Worm (Caenorhabditis elegans) whole organism, L4 larva: ENCODE data around the gene C54F6.20.

Experiments used
- F37D6.2 ChIP-seq: sonication (generic microtip); optimal IDR thresholded peaks from 2 replicates; lab custom pipeline; 2016; ENCODE audit warnings: mild to moderate bottlenecking, missing genetic modification characterization, missing compliant biosample characterization
- F49E8.2 ChIP-seq: sonication (generic microtip); optimal IDR thresholded peaks from 2 replicates; lab custom pipeline; 2016; ENCODE audit warnings: missing compliant biosample characterization, mild to moderate bottlenecking, missing genetic modification characterization, borderline replicate concordance
- R02D3.7 ChIP-seq: fragments of 150-350 bp; sonication (generic microtip); optimal IDR thresholded peaks from 3 replicates; lab custom pipeline; 2014; ENCODE audit warnings: missing biosample characterization, missing genetic modification characterization
- Y105C5A.15 ChIP-seq: fragments of 200-800 bp; sonication (Bioruptor generic); IDR thresholded peaks from 2 replicates; pipeline ENCODE4 v1.3.6; 2022; ENCODE audit warnings: missing genetic modification characterization, missing compliant biosample characterization
- Y5F2A.4 ChIP-seq: fragments of 200-800 bp; sonication (Bioruptor generic); optimal IDR thresholded peaks from 2 replicates; lab custom pipeline; 2018; ENCODE audit warnings: mild to moderate bottlenecking, missing genetic modification characterization, missing compliant biosample characterization
- ZK337.2 ChIP-seq: fragments of 200-800 bp; sonication (Bioruptor generic); IDR thresholded peaks from 2 replicates; pipeline ENCODE4 v1.3.6; 2022; ENCODE audit warnings: missing genetic modification reagents, missing genetic modification characterization, missing compliant biosample characterization
- aha-1 ChIP-seq: fragments of 150-350 bp; peaks from one replicate; lab custom pipeline; 2014; ENCODE audit warnings: missing biosample characterization, missing genetic modification characterization
- ama-1 ChIP-seq: fragments of 150-350 bp; optimal IDR thresholded peaks from 2 replicates; lab custom pipeline; 2014; ENCODE audit warnings: inconsistent platforms, mixed read lengths
- attf-4 ChIP-seq: sonication (generic microtip); optimal IDR thresholded peaks from 3 replicates; lab custom pipeline; 2017; ENCODE audit warnings: missing biosample characterization, missing genetic modification characterization
- ceh-20 ChIP-seq: fragments of 200-800 bp; sonication (Bioruptor generic); IDR thresholded peaks from 2 replicates; pipeline ENCODE4 v1.3.6; 2022; ENCODE audit warnings: missing genetic modification reagents, missing genetic modification characterization, missing compliant biosample characterization
- ceh-44 ChIP-seq: fragments of 200-800 bp; sonication (Bioruptor generic); IDR thresholded peaks from 2 replicates; pipeline ENCODE4 v1.3.6; 2022; ENCODE audit warnings: missing genetic modification reagents, missing genetic modification characterization, missing compliant biosample characterization
- ces-1 ChIP-seq: fragments of 150-350 bp; sonication (generic microtip); optimal IDR thresholded peaks from 4 replicates; lab custom pipeline; 2014; ENCODE audit warnings: missing biosample characterization, missing genetic modification reagents, missing genetic modification characterization
- daf-12 ChIP-seq: fragments of 150-350 bp; optimal IDR thresholded peaks from 2 replicates; lab custom pipeline; 2014; ENCODE audit warnings: missing biosample characterization, missing genetic modification reagents, missing genetic modification characterization
- daf-8 ChIP-seq: fragments of 200-800 bp; sonication (Bioruptor generic); IDR thresholded peaks from 2 replicates; pipeline ENCODE4 v1.3.6; 2022; ENCODE audit warnings: missing genetic modification characterization, missing compliant biosample characterization
- dmd-6 ChIP-seq: fragments of 200-800 bp; sonication (Bioruptor generic); IDR thresholded peaks from 2 replicates; pipeline ENCODE4 v1.3.6; 2022; ENCODE audit warnings: missing genetic modification reagents, missing genetic modification characterization, missing compliant biosample characterization
- dmd-8 ChIP-seq: fragments of 200-800 bp; sonication (Bioruptor generic); IDR thresholded peaks from 2 replicates; pipeline ENCODE4 v1.3.6; 2022; ENCODE audit warnings: missing genetic modification characterization, missing compliant biosample characterization
- dmd-9 ChIP-seq: fragments of 200-800 bp; sonication (Bioruptor generic); IDR thresholded peaks from 2 replicates; pipeline ENCODE4 v1.3.6; 2022; ENCODE audit warnings: missing genetic modification reagents, missing genetic modification characterization, missing compliant biosample characterization
- dpl-1 ChIP-seq: fragments of 150-350 bp; optimal IDR thresholded peaks from 2 replicates; lab custom pipeline; 2014; ENCODE audit warnings: missing biosample characterization, missing genetic modification reagents, missing genetic modification characterization
- duxl-1 ChIP-seq: sonication (generic microtip); optimal IDR thresholded peaks from 2 replicates; lab custom pipeline; 2016; ENCODE audit warnings: mild to moderate bottlenecking, missing genetic modification characterization, moderate library complexity, missing compliant biosample characterization; ENCODE audit not compliant: poor library complexity
- egl-43 ChIP-seq: fragments of 200-800 bp; sonication (Bioruptor generic); IDR thresholded peaks from 2 replicates; pipeline ENCODE4 v1.3.6; 2022; ENCODE audit warnings: missing genetic modification reagents, missing genetic modification characterization, missing compliant biosample characterization
- fkh-10 ChIP-seq: fragments of 150-350 bp; optimal IDR thresholded peaks from 2 replicates; lab custom pipeline; 2014; ENCODE audit warnings: missing biosample characterization, missing genetic modification reagents, missing genetic modification characterization
- hlh-30 ChIP-seq: sonication (generic microtip); optimal IDR thresholded peaks from 2 replicates; lab custom pipeline; 2017; ENCODE audit warnings: antibody characterized with exemption, mild to moderate bottlenecking, missing genetic modification characterization, missing compliant biosample characterization; ENCODE audit not compliant: insufficient read depth
- lin-13 ChIP-seq: fragments of 150-350 bp; optimal IDR thresholded peaks from 2 replicates; lab custom pipeline; 2014; ENCODE audit warnings: missing biosample characterization, missing genetic modification reagents, missing genetic modification characterization
- lin-29 ChIP-seq: fragments of 200-800 bp; sonication (Bioruptor generic); IDR thresholded peaks from 2 replicates; pipeline ENCODE4 v1.3.6; 2022; ENCODE audit warnings: missing genetic modification reagents, missing genetic modification characterization, missing compliant biosample characterization
- lir-3 ChIP-seq: sonication (generic microtip); optimal IDR thresholded peaks from 2 replicates; lab custom pipeline; 2016; ENCODE audit warnings: mild to moderate bottlenecking, missing genetic modification characterization, missing compliant biosample characterization
- mdt-29 ChIP-seq: fragments of 200-800 bp; sonication (Bioruptor generic); IDR thresholded peaks from 2 replicates; pipeline ENCODE4 v1.3.6; 2022; ENCODE audit warnings: missing genetic modification reagents, missing genetic modification characterization, missing compliant biosample characterization
- mep-1 ChIP-seq: fragments of 150-350 bp; sonication (generic microtip); optimal IDR thresholded peaks from 3 replicates; lab custom pipeline; 2014; ENCODE audit warnings: missing biosample characterization, missing genetic modification characterization
- mes-2 ChIP-seq: sonication (generic microtip); optimal IDR thresholded peaks from 2 replicates; lab custom pipeline; 2016; ENCODE audit warnings: missing genotype, mild to moderate bottlenecking, missing genetic modification characterization, missing compliant biosample characterization; ENCODE audit not compliant: poor library complexity, severe bottlenecking
- nhr-237 ChIP-seq: sonication (generic microtip); optimal IDR thresholded peaks from 2 replicates; lab custom pipeline; 2017; ENCODE audit warnings: missing biosample characterization, missing genetic modification characterization
- nhr-25 ChIP-seq: sonication (generic microtip); optimal IDR thresholded peaks from 2 replicates; lab custom pipeline; 2017; ENCODE audit warnings: missing genetic modification characterization, mild to moderate bottlenecking, missing compliant biosample characterization, antibody characterized with exemption, moderate library complexity, borderline replicate concordance; ENCODE audit not compliant: insufficient read depth
- nhr-28 ChIP-seq: fragments of 150-350 bp; optimal IDR thresholded peaks from 2 replicates; lab custom pipeline; 2014; ENCODE audit warnings: missing biosample characterization, missing genetic modification characterization
- nhr-42 ChIP-seq: fragments of 200-800 bp; sonication (Bioruptor generic); IDR thresholded peaks from 2 replicates; pipeline ENCODE4 v1.3.6; 2022; ENCODE audit warnings: missing genetic modification characterization, missing compliant biosample characterization
- nhr-48 ChIP-seq: sonication (generic microtip); optimal IDR thresholded peaks from 2 replicates; lab custom pipeline; 2016; ENCODE audit warnings: mild to moderate bottlenecking, missing genetic modification characterization, missing compliant biosample characterization
- nhr-6 ChIP-seq: fragments of 150-350 bp; optimal IDR thresholded peaks from 2 replicates; lab custom pipeline; 2014; ENCODE audit warnings: missing biosample characterization, missing genetic modification characterization
- php-3 ChIP-seq: fragments of 200-800 bp; sonication (Bioruptor generic); IDR thresholded peaks from 2 replicates; pipeline ENCODE4 v1.3.6; 2022; ENCODE audit warnings: missing genetic modification reagents, missing genetic modification characterization, missing compliant biosample characterization
- saeg-2 ChIP-seq: fragments of 200-800 bp; sonication (Bioruptor generic); IDR thresholded peaks from 2 replicates; pipeline ENCODE4 v1.3.6; 2022; ENCODE audit warnings: missing genetic modification reagents, missing genetic modification characterization, missing compliant biosample characterization
- sdz-12 ChIP-seq: fragments of 200-800 bp; sonication (Bioruptor generic); optimal IDR thresholded peaks from 2 replicates; lab custom pipeline; 2018; ENCODE audit warnings: mild to moderate bottlenecking, missing genetic modification characterization, missing compliant biosample characterization
- set-16 ChIP-seq: fragments of 200-800 bp; sonication (Bioruptor generic); IDR thresholded peaks from 2 replicates; pipeline ENCODE4 v1.3.6; 2022; ENCODE audit warnings: missing genetic modification reagents, missing genetic modification characterization, missing compliant biosample characterization
- skn-1 ChIP-seq: fragments of 150-350 bp; optimal IDR thresholded peaks from 2 replicates; lab custom pipeline; 2014; ENCODE audit warnings: missing biosample characterization, missing genetic modification characterization
- snpc-1.2 ChIP-seq: fragments of 200-800 bp; sonication (Bioruptor generic); IDR thresholded peaks from 2 replicates; pipeline ENCODE4 v1.3.6; 2022; ENCODE audit warnings: missing genetic modification reagents, missing genetic modification characterization, missing compliant biosample characterization
- vab-7 ChIP-seq: fragments of 200-800 bp; sonication (Bioruptor generic); IDR thresholded peaks from 2 replicates; pipeline ENCODE4 v1.3.6; 2022; ENCODE audit warnings: missing genetic modification reagents, missing genetic modification characterization, missing compliant biosample characterization
- zfp-2 ChIP-seq: sonication (generic microtip); optimal IDR thresholded peaks from 2 replicates; lab custom pipeline; 2016; ENCODE audit warnings: mild to moderate bottlenecking, missing genetic modification characterization, missing compliant biosample characterization
- ztf-11 ChIP-seq: fragments of 150-350 bp; optimal IDR thresholded peaks from 2 replicates; lab custom pipeline; 2014; ENCODE audit warnings: missing biosample characterization, missing genetic modification characterization

The C54F6.20 gene

DNA sequence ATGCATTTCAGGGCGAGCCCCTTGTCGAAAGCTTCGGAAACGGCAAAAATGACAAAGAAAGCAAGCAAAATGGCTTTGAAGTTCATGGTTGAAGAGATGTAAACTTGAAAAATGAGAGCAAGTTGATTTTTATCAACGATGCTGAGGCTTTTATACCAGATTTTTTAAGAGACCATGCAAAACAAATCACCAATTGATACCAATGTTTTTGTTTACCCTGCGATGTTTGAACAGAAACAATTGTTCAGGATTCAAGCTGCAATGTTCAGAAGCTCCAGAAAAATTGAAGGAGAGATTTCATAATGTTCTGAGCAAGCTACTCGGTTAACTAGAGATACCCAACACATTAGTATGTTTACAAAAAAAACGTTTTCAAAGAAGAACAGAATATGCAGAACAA lies 2.3 kb upstream of the C54F6.20 start, which contains the start of gene C54F6.15:
C54F6.15 (minus strand) TSS at position 101 of the 400 bp plus-strand sequence.
- TF ChIP-seq set-16 (GFP tag; lab: Robert Waterston, UW) (no peak), ces-1 (GFP tag; lab: Kevin White, UChicago) (no peak), ZK337.2 (GFP tag; lab: Robert Waterston, UW) (no peak), lin-29 (no peak), dmd-9 (GFP tag; lab: Robert Waterston, UW) (no peak), lin-13 (no peak), nhr-6 (tag; lab: Kevin White, UChicago) (no peak), ceh-44 (GFP tag; lab: Robert Waterston, UW) (no peak), aha-1 (tag; lab: Kevin White, UChicago) (no peak), dpl-1 (GFP tag; lab: Kevin White, UChicago) (no peak), egl-43 (GFP tag; lab: Robert Waterston, UW) (no peak)

- TF ChIP-seq fkh-10 (GFP tag; lab: Kevin White, UChicago) (no peak), ztf-11 (tag; lab: Kevin White, UChicago) (no peak), ces-1 (GFP tag; lab: Kevin White, UChicago) (no peak), ama-1 (lab: Kevin White, UChicago) (no peak), Y5F2A.4 (GFP tag; lab: Kevin White, UChicago) (no peak), zfp-2 (no peak), daf-8 (GFP tag; lab: Robert Waterston, UW) (no peak), skn-1 (tag; lab: Kevin White, UChicago) (no peak), dmd-9 (GFP tag; lab: Robert Waterston, UW) (no peak)
Observed at ce11 chrV:7523392-7523791, 1.2 kb upstream of the C54F6.20 start, which contains the start of gene C54F6.6. Gene C54F6.6 (plus strand): TSS chrV:7523692.

- no peak for TF ChIP-seq dmd-6 (GFP tag; lab: Robert Waterston, UW)
- no peak for TF ChIP-seq nhr-42 (GFP tag; lab: Robert Waterston, UW)
- TF ChIP-seq F49E8.2 (tag; lab: Kevin White, UChicago): no peak
- TF ChIP-seq nhr-237 (tag; lab: Kevin White, UChicago): no peak
- no peak for TF ChIP-seq hlh-30 (tag; lab: Kevin White, UChicago)
- TF ChIP-seq sdz-12 (GFP tag; lab: Kevin White, UChicago): no peak
- TF ChIP-seq vab-7 (GFP tag; lab: Robert Waterston, UW): no peak
- TF ChIP-seq, all 104 proteins: peak for 0
Observed at ce11 chrV:7525695-7526094, 1.1 kb downstream of the C54F6.20 start, which contains the start of gene C54F6.18. Gene C54F6.18 (plus strand): TSS chrV:7525995.

ce11 chrV:7527153-7527552 lies 2.6 kb downstream of the C54F6.20 start, which contains the start of gene C54F6.17:
Gene C54F6.17 (plus strand): TSS chrV:7527453.
- no peak for TF ChIP-seq snpc-1.2 (GFP tag; lab: Robert Waterston, UW)
- no peak for TF ChIP-seq nhr-48 (tag; lab: Kevin White, UChicago)
- TF ChIP-seq Y5F2A.4 (GFP tag; lab: Kevin White, UChicago): no peak
- TF ChIP-seq nhr-28 (tag; lab: Kevin White, UChicago): no peak
- TF ChIP-seq lir-3 (tag; lab: Kevin White, UChicago): no peak
- TF ChIP-seq php-3: no peak
- TF ChIP-seq daf-8 (GFP tag; lab: Robert Waterston, UW): no peak
- no peak for TF ChIP-seq saeg-2
- TF ChIP-seq mep-1: no peak
- no peak for TF ChIP-seq ama-1 (lab: Kevin White, UChicago)
- no peak for TF ChIP-seq ceh-44 (GFP tag; lab: Robert Waterston, UW)
- no peak for TF ChIP-seq Y105C5A.15 (GFP tag; lab: Robert Waterston, UW)

- no peak for TF ChIP-seq F37D6.2 (tag; lab: Kevin White, UChicago)
- no peak for TF ChIP-seq nhr-28 (tag; lab: Kevin White, UChicago)
- no peak for TF ChIP-seq dmd-8 (GFP tag; lab: Robert Waterston, UW)
- no peak for TF ChIP-seq R02D3.7 (tag; lab: Kevin White, UChicago)
- no peak for TF ChIP-seq nhr-25 (tag; lab: Kevin White, UChicago)
- no peak for TF ChIP-seq sdz-12 (GFP tag; lab: Kevin White, UChicago)
- no peak for TF ChIP-seq daf-12 (tag; lab: Kevin White, UChicago)
- TF ChIP-seq mdt-29 (GFP tag; lab: Robert Waterston, UW): no peak
- TF ChIP-seq duxl-1 (tag; lab: Kevin White, UChicago): no peak
- no peak for TF ChIP-seq ceh-20 (GFP tag; lab: Robert Waterston, UW)
- no peak for TF ChIP-seq mes-2 (tag; lab: Kevin White, UChicago)
- TF ChIP-seq attf-4 (tag; lab: Kevin White, UChicago): no peak
- TF ChIP-seq nhr-237 (tag; lab: Kevin White, UChicago): no peak
- TF ChIP-seq ztf-11 (tag; lab: Kevin White, UChicago): no peak
Observed at ce11 chrV:7528816-7529215, 4.3 kb downstream of the C54F6.20 start, which contains the start of gene C54F6.5. Gene C54F6.5 (plus strand): TSS chrV:7529116.
